Fruit fly (Drosophila melanogaster): ENCODE data around the gene CG7382.

Gene CG7382

DNA sequence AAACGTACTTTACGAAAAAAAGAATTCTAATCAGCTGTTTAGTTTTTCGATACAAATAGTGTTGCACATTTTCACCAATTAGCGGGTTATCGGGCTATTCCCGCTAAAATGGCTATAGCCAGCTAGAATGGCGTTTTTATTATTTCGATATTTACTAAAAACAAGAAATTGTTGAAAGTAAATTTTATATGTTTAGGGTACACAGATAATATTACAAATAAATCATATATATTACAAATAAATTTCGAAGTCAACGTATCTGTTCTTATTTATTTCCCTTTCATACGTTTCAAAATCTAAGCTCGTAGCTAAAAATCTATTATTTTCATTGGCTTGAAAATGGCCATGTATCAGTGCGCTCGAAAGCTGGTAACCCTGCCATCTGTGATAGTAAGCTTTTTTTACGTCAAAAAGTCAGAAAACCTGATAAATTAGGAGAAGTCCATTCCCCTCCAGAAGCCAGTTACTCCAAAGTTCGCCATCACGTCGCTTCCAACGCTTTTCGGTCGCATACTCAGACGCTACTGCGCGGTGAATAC lies at the start of gene CG7382, which contains the start of gene cl (continued):
- TF ChIP-seq mirr (GFP tag; optimal IDR thresholded peaks at IDR 0.05): no peak
- no peak for TF ChIP-seq slp2 (GFP tag; optimal IDR thresholded peaks at IDR 0.05)
- no peak for TF ChIP-seq CG11247 (GFP tag; IDR thresholded peaks at IDR 0.05)
- TF ChIP-seq BtbVII (GFP tag; optimal IDR thresholded peaks at IDR 0.05): no peak
- TF ChIP-seq CG7786 (GFP tag; optimal IDR thresholded peaks at IDR 0.05): no peak
- TF ChIP-seq Dbx (GFP tag; IDR thresholded peaks at IDR 0.05): 0 out of 3 replicates have a peak, but pooled peaks have one; percentile 33
- TF ChIP-seq CG9876 (GFP tag; optimal IDR thresholded peaks at IDR 0.05): no peak
- TF ChIP-seq bsh (GFP tag; optimal IDR thresholded peaks at IDR 0.05): no peak
- no peak for TF ChIP-seq CG17385 (GFP tag; optimal IDR thresholded peaks at IDR 0.05)
- TF ChIP-seq Dip2 (GFP tag; IDR thresholded peaks at IDR 0.05): no peak
- TF ChIP-seq D19A (tag; optimal IDR thresholded peaks at IDR 0.05): peak; percentile 30
- TF ChIP-seq CG17912 (GFP tag; optimal IDR thresholded peaks at IDR 0.05): no peak
- no peak for TF ChIP-seq CG7963 (GFP tag; IDR thresholded peaks at IDR 0.05; ENCODE audit: partially characterized antibody)
- TF ChIP-seq Atf6 (GFP tag; IDR thresholded peaks at IDR 0.05): no peak
- no peak for TF ChIP-seq TFAM (GFP tag; optimal IDR thresholded peaks at IDR 0.05)
- TF ChIP-seq ase (GFP tag; IDR thresholded peaks at IDR 0.05): no peak
- peak; percentile 9 for TF ChIP-seq Fer2 (tag; optimal IDR thresholded peaks at IDR 0.05)
- no peak for TF ChIP-seq CG2889 (GFP tag; IDR thresholded peaks at IDR 0.05)
- peak; percentile 10 for TF ChIP-seq Max (GFP tag; optimal IDR thresholded peaks at IDR 0.05)
- TF ChIP-seq row (GFP tag; IDR thresholded peaks at IDR 0.05): peak; percentile 93
- no peak for TF ChIP-seq CG8089 (GFP tag; optimal IDR thresholded peaks at IDR 0.05)
- TF ChIP-seq sisA (GFP tag; IDR thresholded peaks at IDR 0.05): peak; percentile 43
- peak; percentile 33; the same call in 1 of the 2 replicates for TF ChIP-seq lmd (GFP tag; IDR thresholded peaks at IDR 0.05)
- TF ChIP-seq run (tag; optimal IDR thresholded peaks at IDR 0.05): no peak
- TF ChIP-seq CG8765 (GFP tag; IDR thresholded peaks at IDR 0.05): no peak
- no peak for TF ChIP-seq Ada2b (GFP tag; IDR thresholded peaks at IDR 0.05)
- TF ChIP-seq CG6689 (GFP tag; IDR thresholded peaks at IDR 0.05): no peak
- peak in 1 of 2 experiments; percentile 57 for TF ChIP-seq dpn (GFP tag; optimal IDR thresholded peaks at IDR 0.05)
- TF ChIP-seq mld (GFP tag; IDR thresholded peaks at IDR 0.05; ENCODE audit: partially characterized antibody): no peak
- TF ChIP-seq CG11398 (GFP tag; optimal IDR thresholded peaks at IDR 0.05): no peak
- no peak for TF ChIP-seq zfh1 (GFP tag; IDR thresholded peaks at IDR 0.05)
- TF ChIP-seq Sox102F (GFP tag; optimal IDR thresholded peaks at IDR 0.05): no peak
- TF ChIP-seq CG10366 (GFP tag; IDR thresholded peaks at IDR 0.05): no peak
- no peak for TF ChIP-seq CG7745 (tag; optimal IDR thresholded peaks at IDR 0.05)
- TF ChIP-seq CG7357 (GFP tag; IDR thresholded peaks at IDR 0.05): no peak
- TF ChIP-seq CG4617 (GFP tag; optimal IDR thresholded peaks at IDR 0.05; ENCODE audit: borderline replicate concordance): no peak
- TF ChIP-seq CG2199 (GFP tag; IDR thresholded peaks at IDR 0.05): no peak
- no peak for TF ChIP-seq da (GFP tag; optimal IDR thresholded peaks at IDR 0.05)
- no peak for TF ChIP-seq CG13123 (GFP tag; optimal IDR thresholded peaks at IDR 0.05)
- TF ChIP-seq CG4424 (GFP tag; optimal IDR thresholded peaks at IDR 0.05): peak; percentile 48
- TF ChIP-seq wdn (GFP tag; IDR thresholded peaks at IDR 0.05): no peak
- no peak for TF ChIP-seq CG13296 (GFP tag; optimal IDR thresholded peaks at IDR 0.05)
- TF ChIP-seq peb (GFP tag; IDR thresholded peaks at IDR 0.05): no peak
- peak; percentile 23 for TF ChIP-seq slou (GFP tag; optimal IDR thresholded peaks at IDR 0.05)
- no peak for TF ChIP-seq grn (GFP tag; optimal IDR thresholded peaks at IDR 0.05)
- TF ChIP-seq Jarid2 (GFP tag; optimal IDR thresholded peaks at IDR 0.05): no peak
- TF ChIP-seq CG17359 (tag; optimal IDR thresholded peaks at IDR 0.05): no peak
- peak; percentile 98 for TF ChIP-seq Sry-β (GFP tag; optimal IDR thresholded peaks at IDR 0.05)
- no peak for TF ChIP-seq CG13624 (GFP tag; optimal IDR thresholded peaks at IDR 0.05)
- no peak for TF ChIP-seq so (GFP tag; IDR thresholded peaks at IDR 0.05)
- TF ChIP-seq prd (optimal IDR thresholded peaks at IDR 0.05): no peak
- peak; percentile 27; the same call in 1 of the 3 replicates for TF ChIP-seq prd (GFP tag; IDR thresholded peaks at IDR 0.05)

All from whole organism, embryonic.